ENCODE assay signal across 2 fruit fly cellular contexts in the genomic region with DNA sequence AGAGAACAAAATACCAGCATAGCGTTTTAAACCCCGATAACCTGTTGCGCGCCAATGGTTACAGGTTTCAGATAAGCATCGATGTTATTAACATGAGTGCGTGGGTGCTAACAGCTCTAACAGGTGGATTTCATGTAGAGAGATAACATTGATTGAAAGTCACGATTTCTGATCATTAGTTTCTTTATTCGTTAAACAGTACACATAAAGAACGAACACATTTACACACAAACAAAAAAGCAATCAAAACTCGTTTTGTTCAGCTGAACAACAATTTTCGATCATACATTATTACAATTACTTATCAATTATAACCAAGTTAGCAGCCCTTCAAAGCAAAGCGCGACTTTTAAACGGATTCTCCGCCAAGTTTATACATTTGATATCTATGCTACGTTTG.
TF ChIP-seq lines count a peak whose summit lies in the region.

No protein-coding gene starts in this region.

TF ChIP-seq in whole organism, embryonic, 481 proteins besides CTCF, POLR2A, EP300 and RAD21 (continued from another document and continues in another):
- TF ChIP-seq cato (GFP tag; optimal IDR thresholded peaks at IDR 0.05; lab: Kevin White, UChicago; ENCODE audit: borderline replicate concordance) (no peak), kay (GFP tag; optimal IDR thresholded peaks at IDR 0.05; lab: Kevin White, UChicago) (peak; percentile 17), CG32767 (GFP tag; IDR thresholded peaks at IDR 0.05; lab: Robert Waterston, UW) (no peak), Aef1 (GFP tag; IDR thresholded peaks at IDR 0.05; lab: Robert Waterston, UW) (no peak), Fer3 (tag; optimal IDR thresholded peaks at IDR 0.05; lab: Kevin White, UChicago) (peak; percentile 19), CG7271 (tag; optimal IDR thresholded peaks at IDR 0.05; lab: Kevin White, UChicago) (no peak), CG8924 (tag; optimal IDR thresholded peaks at IDR 0.05; lab: Kevin White, UChicago) (no peak), CG15011 (GFP tag; optimal IDR thresholded peaks at IDR 0.05; lab: Kevin White, UChicago) (no peak), CG12391 (tag; optimal IDR thresholded peaks at IDR 0.05; lab: Kevin White, UChicago) (peak; percentile 47), dmrt99B (tag; optimal IDR thresholded peaks at IDR 0.05; lab: Kevin White, UChicago) (no peak), YL-1 (GFP tag; optimal IDR thresholded peaks at IDR 0.05; lab: Kevin White, UChicago) (no peak), Side (GFP tag; optimal IDR thresholded peaks at IDR 0.05; lab: Kevin White, UChicago) (peak; percentile 51), run (tag; optimal IDR thresholded peaks at IDR 0.05; lab: Kevin White, UChicago) (no peak), CG3838 (GFP tag; optimal IDR thresholded peaks at IDR 0.05; lab: Kevin White, UChicago) (no peak), CG43689 (GFP tag; IDR thresholded peaks at IDR 0.05; lab: Robert Waterston, UW) (no peak), PHDP (tag; optimal IDR thresholded peaks at IDR 0.05; lab: Kevin White, UChicago) (peak; percentile 43), CG11696 (GFP tag; IDR thresholded peaks at IDR 0.05; lab: Robert Waterston, UW) (no peak), HLH54F (GFP tag; optimal IDR thresholded peaks at IDR 0.05; lab: Kevin White, UChicago) (peak; percentile 25), CG13296 (GFP tag; optimal IDR thresholded peaks at IDR 0.05; lab: Kevin White, UChicago) (no peak), dpn (GFP tag; optimal IDR thresholded peaks at IDR 0.05; lab: Kevin White, UChicago) (peak; percentile 22 to 46), CG11247 (GFP tag; IDR thresholded peaks at IDR 0.05; lab: Robert Waterston, UW) (no peak), Ets65A (GFP tag; lab: Kevin White, UChicago) (no peak), Six4 (GFP tag; optimal IDR thresholded peaks at IDR 0.05; lab: Kevin White, UChicago) (no peak), zen (tag; optimal IDR thresholded peaks at IDR 0.05; lab: Kevin White, UChicago) (no peak), Abd-B (GFP tag; optimal IDR thresholded peaks at IDR 0.05; lab: Kevin White, UChicago) (no peak), Kr (GFP tag; optimal IDR thresholded peaks at IDR 0.05; lab: Kevin White, UChicago) (no peak), ken (GFP tag; IDR thresholded peaks at IDR 0.05; lab: Robert Waterston, UW) (no peak), CG2678 (tag; optimal IDR thresholded peaks at IDR 0.05; lab: Kevin White, UChicago) (no peak), Deaf1 (tag; optimal IDR thresholded peaks at IDR 0.05; lab: Kevin White, UChicago) (no peak), ash1 (GFP tag; optimal IDR thresholded peaks at IDR 0.05; lab: Kevin White, UChicago) (no peak), Myb (GFP tag; optimal IDR thresholded peaks at IDR 0.05; lab: Kevin White, UChicago) (no peak), Dfd (GFP tag; optimal IDR thresholded peaks at IDR 0.05; lab: Kevin White, UChicago) (no peak), dm (GFP tag; optimal IDR thresholded peaks at IDR 0.05; lab: Kevin White, UChicago) (no peak), ase (GFP tag; IDR thresholded peaks at IDR 0.05; lab: Robert Waterston, UW) (no peak), Hsf (GFP tag; optimal IDR thresholded peaks at IDR 0.05; lab: Kevin White, UChicago) (peak; percentile 8), H15 (GFP tag; IDR thresholded peaks at IDR 0.05; lab: Robert Waterston, UW) (no peak), CG11723 (GFP tag; optimal IDR thresholded peaks at IDR 0.05; lab: Kevin White, UChicago) (no peak), sens-2 (GFP tag; IDR thresholded peaks at IDR 0.05; lab: Robert Waterston, UW) (no peak), scrt (GFP tag; optimal IDR thresholded peaks at IDR 0.05; lab: Kevin White, UChicago) (peak; percentile 84), Xbp1 (GFP tag; optimal IDR thresholded peaks at IDR 0.05; lab: Kevin White, UChicago) (peak; percentile 38), CG7357 (GFP tag; IDR thresholded peaks at IDR 0.05; lab: Robert Waterston, UW) (no peak), cas (GFP tag; IDR thresholded peaks at IDR 0.05; lab: Robert Waterston, UW) (no peak), Antp (GFP tag; optimal IDR thresholded peaks at IDR 0.05; lab: Kevin White, UChicago) (peak; percentile 2), mam (GFP tag; optimal IDR thresholded peaks at IDR 0.05; lab: Kevin White, UChicago) (peak; percentile 39), H2.0 (GFP tag; IDR thresholded peaks at IDR 0.05; lab: Robert Waterston, UW) (no peak), CG16863 (GFP tag; optimal IDR thresholded peaks at IDR 0.05; lab: Kevin White, UChicago) (no peak), CG10321 (GFP tag; IDR thresholded peaks at IDR 0.05; lab: Robert Waterston, UW) (no peak), CG13123 (GFP tag; optimal IDR thresholded peaks at IDR 0.05; lab: Kevin White, UChicago) (no peak), her (GFP tag; optimal IDR thresholded peaks at IDR 0.05; lab: Kevin White, UChicago) (peak; percentile 54), fd3F (GFP tag; optimal IDR thresholded peaks at IDR 0.05; lab: Kevin White, UChicago) (no peak), CG12236 (GFP tag; optimal IDR thresholded peaks at IDR 0.05; lab: Kevin White, UChicago) (no peak), CG3065 (GFP tag; optimal IDR thresholded peaks at IDR 0.05; lab: Kevin White, UChicago) (no peak), CG2712 (tag; optimal IDR thresholded peaks at IDR 0.05; lab: Kevin White, UChicago) (peak; percentile 52), CG8089 (GFP tag; optimal IDR thresholded peaks at IDR 0.05; lab: Kevin White, UChicago) (no peak), eyg (GFP tag; optimal IDR thresholded peaks at IDR 0.05; lab: Kevin White, UChicago) (no peak), CG15696 (tag; optimal IDR thresholded peaks at IDR 0.05; lab: Kevin White, UChicago) (no peak), CG2120 (GFP tag; optimal IDR thresholded peaks at IDR 0.05; lab: Kevin White, UChicago) (peak; percentile 61), Hr78 (GFP tag; optimal IDR thresholded peaks at IDR 0.05; lab: Kevin White, UChicago) (no peak), ci (GFP tag; IDR thresholded peaks at IDR 0.05; lab: Robert Waterston, UW) (no peak; the same call in 2 of the 3 replicates), twi (tag; optimal IDR thresholded peaks at IDR 0.05; lab: Kevin White, UChicago) (no peak), Ada2b (GFP tag; IDR thresholded peaks at IDR 0.05; lab: Robert Waterston, UW) (peak; percentile 32; the same call in 1 of the 2 replicates), hkb (optimal IDR thresholded peaks at IDR 0.05; lab: Kevin White, UChicago) (no peak), hkb (GFP tag; IDR thresholded peaks at IDR 0.05; lab: Robert Waterston, UW) (peak; percentile 66), CG18764 (GFP tag; optimal IDR thresholded peaks at IDR 0.05; lab: Kevin White, UChicago) (no peak), Sox102F (GFP tag; optimal IDR thresholded peaks at IDR 0.05; lab: Kevin White, UChicago) (no peak), so (GFP tag; IDR thresholded peaks at IDR 0.05; lab: Robert Waterston, UW) (no peak), Nf-YA (GFP tag; IDR thresholded peaks at IDR 0.05; lab: Robert Waterston, UW) (no peak), Dip2 (GFP tag; IDR thresholded peaks at IDR 0.05; lab: Robert Waterston, UW) (no peak)

TF ChIP-seq in whole organism, prepupa, 60 proteins besides CTCF, POLR2A, EP300 and RAD21 (continued from another document):
- TF ChIP-seq CG8632 (GFP tag; optimal IDR thresholded peaks at IDR 0.05; lab: Kevin White, UChicago) = peak; percentile 24
- peak; percentile 37 for TF ChIP-seq cyc (GFP tag; optimal IDR thresholded peaks at IDR 0.05; lab: Kevin White, UChicago)
- peak; percentile 57 for TF ChIP-seq lz (GFP tag; optimal IDR thresholded peaks at IDR 0.05; lab: Kevin White, UChicago)
- no peak for TF ChIP-seq CG10669 (GFP tag; optimal IDR thresholded peaks at IDR 0.05; lab: Kevin White, UChicago)
- no peak for TF ChIP-seq acj6 (GFP tag; optimal IDR thresholded peaks at IDR 0.05; lab: Kevin White, UChicago)
- TF ChIP-seq CG3032 (tag; optimal IDR thresholded peaks at IDR 0.05; lab: Kevin White, UChicago) = peak; percentile 34
- TF ChIP-seq Lpt (GFP tag; optimal IDR thresholded peaks at IDR 0.05; lab: Kevin White, UChicago) = no peak
- TF ChIP-seq CG9139 (GFP tag; optimal IDR thresholded peaks at IDR 0.05; lab: Kevin White, UChicago) = no peak
- TF ChIP-seq ss (GFP tag; optimal IDR thresholded peaks at IDR 0.05; lab: Kevin White, UChicago) = no peak
- TF ChIP-seq spab (GFP tag; optimal IDR thresholded peaks at IDR 0.05; lab: Kevin White, UChicago) = no peak
- no peak for TF ChIP-seq Eip93F (GFP tag; optimal IDR thresholded peaks at IDR 0.05; lab: Kevin White, UChicago)
